Fruit fly (Drosophila melanogaster) whole organism, pupa: ENCODE measurements around the gene CG4617.

Source experiments
- CG10348 ChIP-seq: fragments of 200-800 bp; sonication (Bioruptor generic); IDR thresholded peaks from 2 replicates; pipeline ENCODE4 v1.3.6; 2022; ENCODE audit warnings: missing biosample characterization, missing genetic modification characterization
- CG12605 ChIP-seq: fragments of 200-800 bp; sonication (Bioruptor generic); IDR thresholded peaks from 2 replicates; pipeline ENCODE4 v1.3.6; 2022; ENCODE audit warnings: missing biosample characterization, missing genetic modification characterization
- CG13204 ChIP-seq: fragments of 200-800 bp; sonication (Bioruptor generic); optimal IDR thresholded peaks from 2 replicates; lab custom pipeline; 2018; ENCODE audit warnings: missing biosample characterization, mild to moderate bottlenecking, missing genetic modification characterization, moderate library complexity
- CG14655 ChIP-seq: fragments of 200-800 bp; sonication (Bioruptor generic); optimal IDR thresholded peaks from 3 replicates; lab custom pipeline; 2017; ENCODE audit warnings: mild to moderate bottlenecking, missing biosample characterization, missing genetic modification reagents, missing genetic modification characterization
- CG8159 ChIP-seq: fragments of 200-800 bp; sonication (Bioruptor generic); optimal IDR thresholded peaks from 3 replicates; lab custom pipeline; 2018; ENCODE audit warnings: missing biosample characterization, mild to moderate bottlenecking, missing genetic modification characterization, moderate library complexity
- CG9948 ChIP-seq: fragments of 200-800 bp; sonication (Bioruptor generic); optimal IDR thresholded peaks from 2 replicates; lab custom pipeline; 2018; ENCODE audit warnings: missing biosample characterization, mild to moderate bottlenecking, missing genetic modification characterization, moderate library complexity
- Pif1A ChIP-seq: fragments of 200-800 bp; sonication (Bioruptor generic); optimal IDR thresholded peaks from 3 replicates; lab custom pipeline; 2016; ENCODE audit warnings: missing biosample characterization, missing genetic modification characterization
- Snoo ChIP-seq: fragments of 200-800 bp; sonication (Bioruptor generic); optimal IDR thresholded peaks from 3 replicates; lab custom pipeline; 2017; ENCODE audit warnings: missing biosample characterization, mild to moderate bottlenecking, missing genetic modification characterization, inconsistent platforms
- gl ChIP-seq: fragments of 200-800 bp; sonication (Bioruptor generic); optimal IDR thresholded peaks from 2 replicates; lab custom pipeline; 2018; ENCODE audit warnings: missing biosample characterization, mild to moderate bottlenecking, missing genetic modification characterization
- rn ChIP-seq: fragments of 200-800 bp; sonication (Bioruptor generic); IDR thresholded peaks from 2 replicates; pipeline ENCODE4 v1.3.6; 2022; ENCODE audit warnings: missing biosample characterization, missing genetic modification characterization

- TF ChIP-seq CG8159 (peak; percentile 85), CG10348 (GFP tag; lab: Robert Waterston, UW) (no peak), CG12605 (GFP tag; lab: Robert Waterston, UW) (no peak), gl (tag; lab: Kevin White, UChicago) (peak; percentile 55), CG9948 (tag; lab: Kevin White, UChicago) (peak; percentile 77), CG14655 (GFP tag; lab: Kevin White, UChicago) (peak; percentile 71), rn (peak; percentile 57; the same call in 1 of the 2 replicates), CG13204 (peak; percentile 29), Pif1A (GFP tag; lab: Kevin White, UChicago) (peak; percentile 66), Snoo (tag; lab: Kevin White, UChicago) (peak; percentile 74)
These were observed 7.7 kb downstream of the CG4617 start for dm6 chrX:7096495-7096995.
